Worm (Caenorhabditis elegans): ENCODE measurements around the gene Y110A2AL.3.
A peak's percentile ranks its signal among the peaks of the same experiment; 100 is the strongest.

Gene Y110A2AL.3

ce11 chrII:2831173-2831572, 35.7 kb upstream of the Y110A2AL.3 start, which contains the start of gene K12H6.6 (continued):
- no peak for TF ChIP-seq B0035.1 (tag; optimal IDR thresholded peaks at IDR 0.05)
- no peak for TF ChIP-seq hlh-12 (tag; optimal IDR thresholded peaks at IDR 0.05)
- TF ChIP-seq rec-8 (tag; optimal IDR thresholded peaks at IDR 0.05), result no peak
- no peak for TF ChIP-seq ceh-40 (GFP tag; IDR thresholded peaks at IDR 0.05)
- no peak for TF ChIP-seq Y53F4B.3 (GFP tag; IDR thresholded peaks at IDR 0.05)
- no peak for TF ChIP-seq ekl-4 (GFP tag; IDR thresholded peaks at IDR 0.05)
- TF ChIP-seq egrh-3 (GFP tag; IDR thresholded peaks at IDR 0.05), result peak; percentile 40; the same call in 1 of the 2 replicates
- TF ChIP-seq T26A5.8 (tag; optimal IDR thresholded peaks at IDR 0.05), result no peak
- TF ChIP-seq tlf-1 (GFP tag; optimal IDR thresholded peaks at IDR 0.05), result no peak
- no peak for TF ChIP-seq hrde-1 (tag; optimal IDR thresholded peaks at IDR 0.05; ENCODE audit: borderline replicate concordance)
- TF ChIP-seq gei-17 (GFP tag; optimal IDR thresholded peaks at IDR 0.05), result no peak
- no peak for TF ChIP-seq bed-2 (GFP tag; IDR thresholded peaks at IDR 0.05)
- TF ChIP-seq cebp-1 (GFP tag; IDR thresholded peaks at IDR 0.05), result peak; percentile 84
- TF ChIP-seq cebp-1 (tag; optimal IDR thresholded peaks at IDR 0.05), result peak; percentile 93
- TF ChIP-seq lin-26 (GFP tag; IDR thresholded peaks at IDR 0.05), result no peak
- no peak for TF ChIP-seq tbp1 (GFP tag; optimal IDR thresholded peaks at IDR 0.05)

- no peak for TF ChIP-seq egrh-3 (GFP tag; IDR thresholded peaks at IDR 0.05)
- TF ChIP-seq atf-7 (tag; optimal IDR thresholded peaks at IDR 0.05), result peak; percentile 82
- TF ChIP-seq madf-6 (GFP tag; IDR thresholded peaks at IDR 0.05), result no peak
- TF ChIP-seq lin-40 (tag; optimal IDR thresholded peaks at IDR 0.05), result peak; percentile 19
- TF ChIP-seq die-1 (tag; optimal IDR thresholded peaks at IDR 0.05), result no peak
- peak; percentile 34 for TF ChIP-seq ama-1 (optimal IDR thresholded peaks at IDR 0.05)
- TF ChIP-seq ama-1 (GFP tag; optimal IDR thresholded peaks at IDR 0.05), result no peak
- TF ChIP-seq ztf-6 (GFP tag; IDR thresholded peaks at IDR 0.05), result no peak
Observed at ce11 chrII:2832098-2832497, 34.8 kb upstream of the Y110A2AL.3 start.

ce11 chrII:2832539-2832938, 34.3 kb upstream of the Y110A2AL.3 start:
- no peak for TF ChIP-seq cebp-2 (GFP tag; IDR thresholded peaks at IDR 0.05)
- TF ChIP-seq Y56A3A.18 (GFP tag; IDR thresholded peaks at IDR 0.05), result 0 out of 2 replicates have a peak, but pooled peaks have one; percentile 27
- TF ChIP-seq chd-7 (tag; optimal IDR thresholded peaks at IDR 0.05), result no peak
- no peak for TF ChIP-seq ceh-40 (GFP tag; IDR thresholded peaks at IDR 0.05)

- TF ChIP-seq nhr-80 (tag; optimal IDR thresholded peaks at IDR 0.05), result peak; percentile 66
- peak; percentile 10 for TF ChIP-seq attf-5 (GFP tag; optimal IDR thresholded peaks at IDR 0.05)
- TF ChIP-seq egl-44 (GFP tag; IDR thresholded peaks at IDR 0.05), result no peak
Observed at ce11 chrII:2834105-2834504, 32.8 kb upstream of the Y110A2AL.3 start.

ce11 chrII:2836853-2837252, 30.0 kb upstream of the Y110A2AL.3 start, which contains the start of gene K12H6.7:
Gene K12H6.7 (minus strand): TSS chrII:2836953.
- TF ChIP-seq hmg-1.2 (GFP tag; IDR thresholded peaks at IDR 0.05) (no peak), F23B12.7 (tag; optimal IDR thresholded peaks at IDR 0.05; ENCODE audit: insufficient read depth) (no peak), snpc-1.3 (tag; optimal IDR thresholded peaks at IDR 0.05; ENCODE audit: insufficient read depth) (no peak), cebp-2 (GFP tag; IDR thresholded peaks at IDR 0.05) (no peak), F49E8.2 (tag; optimal IDR thresholded peaks at IDR 0.05; ENCODE audit: insufficient read depth) (no peak), mes-4 (tag; optimal IDR thresholded peaks at IDR 0.05) (no peak), T26A5.8 (tag; optimal IDR thresholded peaks at IDR 0.05) (no peak), Y53G8AR.9 (GFP tag; conservative IDR thresholded peaks at IDR 0.05) (no peak), ztf-25 (GFP tag; IDR thresholded peaks at IDR 0.05) (no peak), hlh-26 (GFP tag; conservative IDR thresholded peaks at IDR 0.05) (no peak), C06A6.2 (GFP tag; conservative IDR thresholded peaks at IDR 0.05) (no peak), ceh-27 (GFP tag; optimal IDR thresholded peaks at IDR 0.05) (no peak), nhr-90 (tag; optimal IDR thresholded peaks at IDR 0.05) (no peak), nfya-1 (tag; optimal IDR thresholded peaks at IDR 0.05; ENCODE audit: borderline replicate concordance, insufficient read depth) (no peak), ztf-28 (GFP tag; IDR thresholded peaks at IDR 0.05) (no peak), atf-7 (tag; optimal IDR thresholded peaks at IDR 0.05) (no peak), tbx-9 (tag; optimal IDR thresholded peaks at IDR 0.05; ENCODE audit: borderline replicate concordance) (no peak)
